Worm (Caenorhabditis elegans) whole organism, L2 larva: ENCODE data around the gene Y38H6A.1.

ENCODE experiments used
- C34F6.9 ChIP-seq: fragments of 150-350 bp; optimal IDR thresholded peaks from 2 replicates; lab custom pipeline; 2014; ENCODE audit warnings: missing biosample characterization, missing genetic modification characterization
- F13H6.1 ChIP-seq: sonication (generic microtip); optimal IDR thresholded peaks from 2 replicates; lab custom pipeline; 2016; ENCODE audit warnings: missing genetic modification characterization, missing compliant biosample characterization
- Y55F3AM.14 ChIP-seq: fragments of 200-800 bp; sonication (Bioruptor generic); optimal IDR thresholded peaks from 2 replicates; lab custom pipeline; 2018; ENCODE audit warnings: mild to moderate bottlenecking, missing genetic modification characterization, missing compliant biosample characterization
- ZK546.5 ChIP-seq: sonication (generic microtip); optimal IDR thresholded peaks from 2 replicates; lab custom pipeline; 2017; ENCODE audit warnings: missing biosample characterization, missing genetic modification characterization
- alr-1 ChIP-seq: fragments of 150-350 bp; optimal IDR thresholded peaks from 2 replicates; lab custom pipeline; 2014; ENCODE audit warnings: missing biosample characterization, missing genetic modification characterization
- aly-2 ChIP-seq: fragments of 150-350 bp; optimal IDR thresholded peaks from 2 replicates; lab custom pipeline; 2014; ENCODE audit warnings: missing biosample characterization, missing genetic modification characterization
- ama-1 ChIP-seq: fragments of 150-350 bp; optimal IDR thresholded peaks from 2 replicates; lab custom pipeline; 2018; ENCODE audit warnings: inconsistent platforms
- blmp-1 ChIP-seq: sonication (generic microtip); optimal IDR thresholded peaks from 2 replicates; lab custom pipeline; 2017; ENCODE audit warnings: missing genetic modification characterization, mild to moderate bottlenecking, missing compliant biosample characterization, antibody characterized with exemption, moderate library complexity; ENCODE audit not compliant: insufficient read depth
- ceh-16 ChIP-seq: fragments of 150-350 bp; optimal IDR thresholded peaks from 2 replicates; lab custom pipeline; 2014; ENCODE audit warnings: missing biosample characterization, missing genetic modification characterization
- ceh-82 ChIP-seq: fragments of 150-350 bp; optimal IDR thresholded peaks from 2 replicates; lab custom pipeline; 2014; ENCODE audit warnings: missing biosample characterization, missing genetic modification characterization
- dmd-4 ChIP-seq: sonication (generic microtip); optimal IDR thresholded peaks from 2 replicates; lab custom pipeline; 2017; ENCODE audit warnings: missing biosample characterization, missing genetic modification characterization
- elt-1 ChIP-seq: fragments of 150-350 bp; optimal IDR thresholded peaks from 2 replicates; lab custom pipeline; 2014; ENCODE audit warnings: missing biosample characterization, missing genetic modification characterization
- elt-3 ChIP-seq: sonication (generic microtip); optimal IDR thresholded peaks from 2 replicates; lab custom pipeline; 2017; ENCODE audit warnings: missing biosample characterization, missing genetic modification characterization
- gmeb-1 ChIP-seq: fragments of 150-350 bp; optimal IDR thresholded peaks from 2 replicates; lab custom pipeline; 2014; ENCODE audit warnings: missing biosample characterization, missing genetic modification characterization
- lin-11 ChIP-seq: fragments of 150-350 bp; sonication (generic microtip); optimal IDR thresholded peaks from 2 replicates; lab custom pipeline; 2014; ENCODE audit warnings: missing biosample characterization, missing genetic modification characterization, inconsistent platforms, mixed read lengths
- lin-13 ChIP-seq: fragments of 150-350 bp; optimal IDR thresholded peaks from 2 replicates; lab custom pipeline; 2014; ENCODE audit warnings: missing biosample characterization, missing genetic modification reagents, missing genetic modification characterization
- mab-5 ChIP-seq: fragments of 150-350 bp; optimal IDR thresholded peaks from 2 replicates; lab custom pipeline; 2014; ENCODE audit warnings: missing biosample characterization, missing genetic modification characterization
- nhr-10 ChIP-seq: sonication (generic microtip); optimal IDR thresholded peaks from 2 replicates; lab custom pipeline; 2017; ENCODE audit warnings: missing biosample characterization, missing genetic modification characterization
- nhr-11 ChIP-seq: fragments of 150-350 bp; optimal IDR thresholded peaks from 2 replicates; lab custom pipeline; 2014; ENCODE audit warnings: missing biosample characterization, missing genetic modification characterization
- nhr-21 ChIP-seq: fragments of 150-350 bp; optimal IDR thresholded peaks from 2 replicates; lab custom pipeline; 2014; ENCODE audit warnings: missing biosample characterization, missing genetic modification characterization
- nhr-23 ChIP-seq: fragments of 150-350 bp; optimal IDR thresholded peaks from 2 replicates; lab custom pipeline; 2014; ENCODE audit warnings: missing biosample characterization, missing genetic modification reagents, missing genetic modification characterization
- nhr-237 ChIP-seq: fragments of 150-350 bp; optimal IDR thresholded peaks from 2 replicates; lab custom pipeline; 2014; ENCODE audit warnings: missing biosample characterization, missing genetic modification characterization
- nhr-25 ChIP-seq: fragments of 150-350 bp; sonication (generic microtip); optimal IDR thresholded peaks from 3 replicates; lab custom pipeline; 2014; ENCODE audit warnings: missing biosample characterization, missing genetic modification characterization
- nhr-6 ChIP-seq: fragments of 150-350 bp; optimal IDR thresholded peaks from 2 replicates; lab custom pipeline; 2014; ENCODE audit warnings: missing biosample characterization, missing genetic modification characterization
- nhr-77 ChIP-seq: fragments of 150-350 bp; optimal IDR thresholded peaks from 2 replicates; lab custom pipeline; 2014; ENCODE audit warnings: missing biosample characterization, missing genetic modification characterization
- sem-4 ChIP-seq: fragments of 150-350 bp; optimal IDR thresholded peaks from 2 replicates; lab custom pipeline; 2014; ENCODE audit warnings: missing biosample characterization, missing genetic modification reagents, missing genetic modification characterization
- skn-1 ChIP-seq: sonication (generic microtip); optimal IDR thresholded peaks from 2 replicates; lab custom pipeline; 2017; ENCODE audit warnings: missing biosample characterization, missing genetic modification characterization
- sma-3 ChIP-seq: sonication (generic microtip); optimal IDR thresholded peaks from 2 replicates; lab custom pipeline; 2016; ENCODE audit warnings: missing genetic modification reagents, missing genetic modification characterization, missing compliant biosample characterization
- sma-9 ChIP-seq, 2 experiments: fragments of 150-350 bp in 1 of 2; sonication (generic microtip) in 1 of 2; optimal IDR thresholded peaks; 2 replicates each; lab custom pipeline; 2014 to 2016; ENCODE audit warnings: missing genetic modification characterization in 2 of 2, mild to moderate bottlenecking in 1 of 2, missing biosample characterization in 1 of 2, missing compliant biosample characterization in 1 of 2, missing genetic modification reagents in 1 of 2, moderate library complexity in 1 of 2
- snpc-4 ChIP-seq: fragments of 150-350 bp; optimal IDR thresholded peaks from 2 replicates; lab custom pipeline; 2014; ENCODE audit warnings: missing biosample characterization, missing genetic modification characterization
- unc-39 ChIP-seq: fragments of 150-350 bp; optimal IDR thresholded peaks from 2 replicates; lab custom pipeline; 2014; ENCODE audit warnings: missing biosample characterization, missing genetic modification characterization
- unc-55 ChIP-seq: fragments of 150-350 bp; sonication (generic microtip); optimal IDR thresholded peaks from 3 replicates; lab custom pipeline; 2014; ENCODE audit warnings: missing biosample characterization, missing genetic modification reagents, missing genetic modification characterization
- unc-62 ChIP-seq: fragments of 150-350 bp; optimal IDR thresholded peaks from 2 replicates; lab custom pipeline; 2014; ENCODE audit warnings: missing biosample characterization, missing genetic modification reagents, missing genetic modification characterization
- zag-1 ChIP-seq: fragments of 150-350 bp; optimal IDR thresholded peaks from 2 replicates; lab custom pipeline; 2014; ENCODE audit warnings: missing biosample characterization, missing genetic modification characterization
- ztf-1 ChIP-seq: fragments of 200-800 bp; sonication (Bioruptor generic); conservative IDR thresholded peaks from 2 replicates; pipeline ENCODE4 v1.3.6; 2022; ENCODE audit warnings: missing genetic modification characterization, missing compliant biosample characterization
- ztf-11 ChIP-seq: sonication (generic microtip); optimal IDR thresholded peaks from 2 replicates; lab custom pipeline; 2017; ENCODE audit warnings: missing biosample characterization, missing genetic modification characterization
- ztf-4 ChIP-seq: fragments of 150-350 bp; optimal IDR thresholded peaks from 2 replicates; lab custom pipeline; 2014; ENCODE audit warnings: missing biosample characterization, missing genetic modification characterization

Y38H6A.1 gene

DNA sequence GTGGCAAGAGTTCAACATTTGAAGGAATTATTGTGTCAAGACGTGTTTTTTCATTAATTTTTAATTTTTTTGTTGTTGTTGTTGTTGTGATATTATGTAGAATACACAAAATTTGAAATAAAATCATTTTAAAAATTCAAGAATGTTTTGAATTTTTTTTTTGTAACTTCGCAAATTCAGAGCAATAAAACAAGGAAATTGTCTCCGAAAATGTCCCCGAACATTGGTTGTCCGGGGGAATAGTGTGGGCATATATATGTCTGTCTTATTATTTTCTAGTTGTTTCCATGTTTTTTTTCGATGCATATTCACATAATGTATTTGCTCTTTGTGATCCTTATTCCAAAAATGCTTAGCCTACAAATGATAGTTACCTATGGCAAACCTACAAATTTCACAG, 14.0 kb upstream of the Y38H6A.1 start, which contains the start of gene clec-262:
TSS of gene clec-262 (plus strand) at position 301 of the 400 bp plus-strand sequence.
- no peak for TF ChIP-seq nhr-237
- TF ChIP-seq unc-55 (GFP tag; lab: Kevin White, UChicago): no peak
- TF ChIP-seq nhr-21 (tag; lab: Kevin White, UChicago): no peak
- TF ChIP-seq skn-1 (tag; lab: Kevin White, UChicago): no peak
- no peak for TF ChIP-seq F13H6.1
- TF ChIP-seq unc-39: no peak
- no peak for TF ChIP-seq zag-1 (tag; lab: Kevin White, UChicago)
- TF ChIP-seq gmeb-1 (tag; lab: Kevin White, UChicago): no peak
- no peak for TF ChIP-seq blmp-1 (tag; lab: Kevin White, UChicago)
- no peak for TF ChIP-seq ceh-82
- TF ChIP-seq ztf-11 (tag; lab: Kevin White, UChicago): no peak
- TF ChIP-seq nhr-10: no peak
- TF ChIP-seq C34F6.9 (tag; lab: Kevin White, UChicago): no peak
- no peak for TF ChIP-seq alr-1 (tag; lab: Kevin White, UChicago)
- no peak for TF ChIP-seq dmd-4
- no peak for TF ChIP-seq lin-11 (tag; lab: Kevin White, UChicago)

DNA sequence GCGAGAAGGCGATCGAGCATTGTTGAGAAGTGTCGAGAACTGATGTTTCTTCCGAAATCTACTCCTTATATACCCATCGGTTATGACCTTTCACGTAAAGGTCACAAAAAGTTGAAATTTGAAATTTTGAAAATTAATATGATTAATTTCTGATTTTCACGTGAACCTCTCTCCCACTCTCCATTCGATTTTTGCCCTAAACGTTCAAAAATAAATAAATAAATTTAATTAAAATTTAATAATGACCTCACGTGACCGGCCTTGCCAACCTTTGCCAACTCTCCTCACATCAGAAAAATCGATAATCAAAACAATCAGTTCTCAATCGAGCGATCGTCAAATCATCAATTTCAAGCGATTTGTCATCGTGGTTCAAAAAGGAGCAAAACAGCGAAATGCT, 8.1 kb upstream of the Y38H6A.1 start, which contains the start of gene Y113G7C.1:
TSS of gene Y113G7C.1 (plus strand) at position 301 of the 400 bp plus-strand sequence.
- no peak for TF ChIP-seq ama-1 (lab: Kevin White, UChicago)
- no peak for TF ChIP-seq nhr-25
- no peak for TF ChIP-seq sma-3 (GFP tag; lab: Kevin White, UChicago)
- TF ChIP-seq unc-62: no peak
- no peak for TF ChIP-seq elt-3 (tag; lab: Kevin White, UChicago)
- no peak for TF ChIP-seq lin-11 (tag; lab: Kevin White, UChicago)
- no peak for TF ChIP-seq F13H6.1
- TF ChIP-seq nhr-10: no peak
- no peak for TF ChIP-seq blmp-1 (tag; lab: Kevin White, UChicago)
- no peak for TF ChIP-seq elt-1 (tag; lab: Kevin White, UChicago)
- TF ChIP-seq snpc-4 (tag; lab: Kevin White, UChicago): no peak
- TF ChIP-seq nhr-11 (tag; lab: Kevin White, UChicago): no peak
- no peak for TF ChIP-seq sma-9 (GFP tag; optimal IDR thresholded peaks at IDR 0.05; lab: Kevin White, UChicago)
- TF ChIP-seq sma-9 (tag; optimal IDR thresholded peaks at IDR 0.05; lab: Kevin White, UChicago): no peak
- no peak for TF ChIP-seq nhr-23 (tag; lab: Kevin White, UChicago)
- no peak for TF ChIP-seq ztf-4 (tag; lab: Kevin White, UChicago)
- TF ChIP-seq aly-2 (tag; lab: Kevin White, UChicago): no peak
- TF ChIP-seq nhr-6 (tag; lab: Kevin White, UChicago): no peak
- no peak for TF ChIP-seq dmd-4
- no peak for TF ChIP-seq ztf-1 (GFP tag; lab: Robert Waterston, UW)

DNA sequence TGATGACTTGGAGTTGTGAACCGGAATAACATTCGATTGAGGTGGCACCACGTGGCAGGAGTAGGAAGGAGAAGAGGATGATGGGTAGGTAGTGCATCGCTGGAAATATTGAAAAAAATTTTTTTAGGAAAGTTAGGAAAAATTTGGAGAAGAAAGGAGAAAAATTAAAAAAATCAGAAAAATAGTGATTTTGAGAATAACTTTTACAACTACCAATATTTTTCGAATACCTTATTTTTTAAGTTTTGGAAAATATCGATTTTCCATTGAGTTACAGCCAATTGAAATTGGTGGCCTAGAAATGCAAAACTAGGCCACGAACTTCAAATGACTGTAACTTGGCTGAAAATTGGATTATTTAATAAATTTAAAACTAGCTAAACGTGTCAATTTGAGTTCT, 9.7 kb downstream of the Y38H6A.1 start, which contains the start of gene Y38H6A.5:
TSS of gene Y38H6A.5 (minus strand) at position 101 of the 400 bp plus-strand sequence.
- TF ChIP-seq nhr-21 (tag; lab: Kevin White, UChicago): no peak
- TF ChIP-seq unc-62: no peak
- no peak for TF ChIP-seq Y55F3AM.14 (GFP tag; lab: Kevin White, UChicago)
- no peak for TF ChIP-seq nhr-25
- TF ChIP-seq aly-2 (tag; lab: Kevin White, UChicago): no peak
- no peak for TF ChIP-seq lin-13 (GFP tag; lab: Kevin White, UChicago)
- TF ChIP-seq ceh-16 (tag; lab: Kevin White, UChicago): no peak
- TF ChIP-seq nhr-77 (tag; lab: Kevin White, UChicago): no peak
- no peak for TF ChIP-seq nhr-11 (tag; lab: Kevin White, UChicago)
- TF ChIP-seq zag-1 (tag; lab: Kevin White, UChicago): no peak
- no peak for TF ChIP-seq unc-55 (GFP tag; lab: Kevin White, UChicago)
- no peak for TF ChIP-seq ztf-1 (GFP tag; lab: Robert Waterston, UW)
- TF ChIP-seq mab-5 (tag; lab: Kevin White, UChicago): no peak
- TF ChIP-seq nhr-6 (tag; lab: Kevin White, UChicago): no peak
- no peak for TF ChIP-seq sem-4 (tag; lab: Kevin White, UChicago)
- no peak for TF ChIP-seq ZK546.5 (tag; lab: Kevin White, UChicago)
- TF ChIP-seq nhr-237: no peak
- TF ChIP-seq blmp-1 (tag; lab: Kevin White, UChicago): no peak
- no peak for TF ChIP-seq sma-3 (GFP tag; lab: Kevin White, UChicago)
